Fruit fly (Drosophila melanogaster): Measurements from ENCODE around the gene CG18094.

CG18094 gene

DNA sequence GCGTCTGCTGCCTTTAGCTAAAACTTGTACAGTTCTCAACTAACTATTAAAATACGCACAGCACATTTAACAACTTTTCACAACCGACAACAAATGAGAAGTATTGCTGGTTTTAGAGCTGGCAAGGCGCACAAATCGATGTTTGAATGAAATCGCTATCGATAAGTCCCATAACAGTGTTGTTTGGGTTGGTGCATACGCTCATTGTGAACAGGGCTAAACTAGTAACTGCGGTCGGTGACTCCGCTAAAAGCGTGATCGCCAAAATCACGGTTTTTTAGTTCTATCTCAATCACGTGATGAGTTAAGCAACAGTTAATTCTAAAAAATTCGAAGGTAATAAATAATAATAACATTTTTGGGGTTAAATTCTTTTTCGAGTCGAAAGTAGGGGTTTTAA, 36.7 kb upstream of the CG18094 start, which contains the start of gene Top2 (continued):
- TF ChIP-seq tx (GFP tag; optimal IDR thresholded peaks at IDR 0.05) (peak; percentile 12), fd64A (GFP tag; optimal IDR thresholded peaks at IDR 0.05) (no peak), CG16813 (GFP tag; IDR thresholded peaks at IDR 0.05; ENCODE audit: partially characterized antibody) (peak; percentile 89), CG18764 (GFP tag; optimal IDR thresholded peaks at IDR 0.05) (no peak), CG12659 (GFP tag; optimal IDR thresholded peaks at IDR 0.05) (peak; percentile 79), CG4707 (GFP tag; optimal IDR thresholded peaks at IDR 0.05) (no peak), CG9932 (GFP tag; IDR thresholded peaks at IDR 0.05) (peak; percentile 67), D (optimal IDR thresholded peaks at IDR 0.05) (no peak), D (GFP tag; optimal IDR thresholded peaks at IDR 0.05) (no peak), CG10267 (tag; optimal IDR thresholded peaks at IDR 0.05) (peak; percentile 90), knrl (GFP tag; IDR thresholded peaks at IDR 0.05; ENCODE audit: partially characterized antibody) (peak; percentile 86), az2 (GFP tag; optimal IDR thresholded peaks at IDR 0.05) (no peak), CG9797 (GFP tag; optimal IDR thresholded peaks at IDR 0.05) (peak; percentile 66), bsh (GFP tag; optimal IDR thresholded peaks at IDR 0.05) (no peak), Fer3 (tag; optimal IDR thresholded peaks at IDR 0.05) (no peak), CG15011 (GFP tag; optimal IDR thresholded peaks at IDR 0.05) (no peak), Side (GFP tag; optimal IDR thresholded peaks at IDR 0.05) (peak; percentile 42), gfzf (GFP tag; optimal IDR thresholded peaks at IDR 0.05) (peak; percentile 61), rib (GFP tag; IDR thresholded peaks at IDR 0.05) (no peak), stc (GFP tag; IDR thresholded peaks at IDR 0.05) (no peak), ac (GFP tag; optimal IDR thresholded peaks at IDR 0.05) (no peak), CG4617 (GFP tag; optimal IDR thresholded peaks at IDR 0.05; ENCODE audit: borderline replicate concordance) (peak; percentile 82), CG10462 (GFP tag; optimal IDR thresholded peaks at IDR 0.05) (peak; percentile 20), tgo (GFP tag; IDR thresholded peaks at IDR 0.05) (no peak), CG6654 (GFP tag; optimal IDR thresholded peaks at IDR 0.05) (no peak), CG3163 (GFP tag; optimal IDR thresholded peaks at IDR 0.05) (no peak), Camta (GFP tag; optimal IDR thresholded peaks at IDR 0.05) (peak; percentile 23), Hr3 (GFP tag; optimal IDR thresholded peaks at IDR 0.05) (peak; percentile 18), sd (tag; optimal IDR thresholded peaks at IDR 0.05) (peak; percentile 6), Hand (GFP tag; optimal IDR thresholded peaks at IDR 0.05) (no peak), CG10979 (tag; optimal IDR thresholded peaks at IDR 0.05) (no peak), CG2889 (GFP tag; IDR thresholded peaks at IDR 0.05) (no peak), emc (GFP tag; optimal IDR thresholded peaks at IDR 0.05) (no peak), MESR4 (GFP tag; optimal IDR thresholded peaks at IDR 0.05) (peak; percentile 47), zen (tag; optimal IDR thresholded peaks at IDR 0.05) (peak; percentile 48), lilli (GFP tag; optimal IDR thresholded peaks at IDR 0.05) (peak; percentile 55), Scr (GFP tag; IDR thresholded peaks at IDR 0.05; ENCODE audit: partially characterized antibody) (peak; percentile 76), CG17568 (GFP tag; optimal IDR thresholded peaks at IDR 0.05) (no peak), CG2875 (GFP tag; optimal IDR thresholded peaks at IDR 0.05) (no peak), salm (tag; optimal IDR thresholded peaks at IDR 0.05) (no peak), ttk (GFP tag; IDR thresholded peaks at IDR 0.05) (no peak), Rx (GFP tag; IDR thresholded peaks at IDR 0.05) (no peak), Ets97D (GFP tag; optimal IDR thresholded peaks at IDR 0.05) (peak; percentile 91), ap (GFP tag; IDR thresholded peaks at IDR 0.05) (no peak), CG11398 (GFP tag; optimal IDR thresholded peaks at IDR 0.05) (no peak), row (GFP tag; IDR thresholded peaks at IDR 0.05) (peak; percentile 81), CG5180 (GFP tag; optimal IDR thresholded peaks at IDR 0.05) (no peak), ftz-f1 (GFP tag; optimal IDR thresholded peaks at IDR 0.05) (peak; percentile 65), Ssrp (tag; optimal IDR thresholded peaks at IDR 0.05) (peak; percentile 43), CG34422 (GFP tag; IDR thresholded peaks at IDR 0.05) (0 out of 3 replicates have a peak, but pooled peaks have one; percentile 8), D19B (GFP tag; optimal IDR thresholded peaks at IDR 0.05) (no peak)
